Worm (Caenorhabditis elegans) whole organism, L2 larva: ENCODE measurements around the gene W10G6.6.
A peak's percentile ranks its signal among the peaks of the same experiment; 100 is the strongest.

ENCODE experiments used
- C34F6.9 ChIP-seq: fragments of 150-350 bp; optimal IDR thresholded peaks from 2 replicates; lab custom pipeline; 2014; ENCODE audit warnings: missing biosample characterization, missing genetic modification characterization
- F13H6.1 ChIP-seq: sonication (generic microtip); optimal IDR thresholded peaks from 2 replicates; lab custom pipeline; 2016; ENCODE audit warnings: missing genetic modification characterization, missing compliant biosample characterization
- R02D3.7 ChIP-seq: fragments of 150-350 bp; optimal IDR thresholded peaks from 2 replicates; lab custom pipeline; 2014; ENCODE audit warnings: missing biosample characterization, missing genetic modification characterization
- Y55F3AM.14 ChIP-seq: fragments of 200-800 bp; sonication (Bioruptor generic); optimal IDR thresholded peaks from 2 replicates; lab custom pipeline; 2018; ENCODE audit warnings: mild to moderate bottlenecking, missing genetic modification characterization, missing compliant biosample characterization
- ZK546.5 ChIP-seq: sonication (generic microtip); optimal IDR thresholded peaks from 2 replicates; lab custom pipeline; 2017; ENCODE audit warnings: missing biosample characterization, missing genetic modification characterization
- alr-1 ChIP-seq: fragments of 150-350 bp; optimal IDR thresholded peaks from 2 replicates; lab custom pipeline; 2014; ENCODE audit warnings: missing biosample characterization, missing genetic modification characterization
- aly-2 ChIP-seq: fragments of 150-350 bp; optimal IDR thresholded peaks from 2 replicates; lab custom pipeline; 2014; ENCODE audit warnings: missing biosample characterization, missing genetic modification characterization
- ama-1 ChIP-seq: fragments of 150-350 bp; optimal IDR thresholded peaks from 2 replicates; lab custom pipeline; 2018; ENCODE audit warnings: inconsistent platforms
- ceh-16 ChIP-seq: fragments of 150-350 bp; optimal IDR thresholded peaks from 2 replicates; lab custom pipeline; 2014; ENCODE audit warnings: missing biosample characterization, missing genetic modification characterization
- ceh-82 ChIP-seq: fragments of 150-350 bp; optimal IDR thresholded peaks from 2 replicates; lab custom pipeline; 2014; ENCODE audit warnings: missing biosample characterization, missing genetic modification characterization
- crh-2 ChIP-seq: sonication (generic microtip); optimal IDR thresholded peaks from 2 replicates; lab custom pipeline; 2017; ENCODE audit warnings: missing biosample characterization, missing genetic modification characterization
- dmd-4 ChIP-seq: sonication (generic microtip); optimal IDR thresholded peaks from 2 replicates; lab custom pipeline; 2017; ENCODE audit warnings: missing biosample characterization, missing genetic modification characterization
- egl-27 ChIP-seq: sonication (generic microtip); optimal IDR thresholded peaks from 3 replicates; lab custom pipeline; 2017; ENCODE audit warnings: missing biosample characterization, missing genetic modification reagents, missing genetic modification characterization
- elt-3 ChIP-seq: sonication (generic microtip); optimal IDR thresholded peaks from 2 replicates; lab custom pipeline; 2017; ENCODE audit warnings: missing biosample characterization, missing genetic modification characterization
- fos-1 ChIP-seq: fragments of 150-350 bp; optimal IDR thresholded peaks from 2 replicates; lab custom pipeline; 2014; ENCODE audit warnings: missing biosample characterization, missing genetic modification characterization
- gmeb-1 ChIP-seq: fragments of 150-350 bp; optimal IDR thresholded peaks from 2 replicates; lab custom pipeline; 2014; ENCODE audit warnings: missing biosample characterization, missing genetic modification characterization
- lin-11 ChIP-seq: fragments of 150-350 bp; sonication (generic microtip); optimal IDR thresholded peaks from 2 replicates; lab custom pipeline; 2014; ENCODE audit warnings: missing biosample characterization, missing genetic modification characterization, inconsistent platforms, mixed read lengths
- lin-39 ChIP-seq: fragments of 150-350 bp; optimal IDR thresholded peaks from 2 replicates; lab custom pipeline; 2014; ENCODE audit warnings: missing biosample characterization, missing genetic modification reagents, missing genetic modification characterization
- lsy-2 ChIP-seq, 2 experiments: fragments of 150-350 bp in 1 of 2; sonication (generic microtip) in 1 of 2; optimal IDR thresholded peaks; 2 replicates each; lab custom pipeline; 2014 to 2017; ENCODE audit warnings: missing biosample characterization in 2 of 2, missing genetic modification characterization in 2 of 2
- mab-5 ChIP-seq: fragments of 150-350 bp; optimal IDR thresholded peaks from 2 replicates; lab custom pipeline; 2014; ENCODE audit warnings: missing biosample characterization, missing genetic modification characterization
- mdl-1 ChIP-seq, 2 experiments: fragments of 150-350 bp in 1 of 2; sonication (generic microtip) in 1 of 2; optimal IDR thresholded peaks; 2 replicates each; lab custom pipeline; 2017; ENCODE audit warnings: missing biosample characterization in 2 of 2, missing genetic modification characterization in 2 of 2
- nhr-10 ChIP-seq: sonication (generic microtip); optimal IDR thresholded peaks from 2 replicates; lab custom pipeline; 2017; ENCODE audit warnings: missing biosample characterization, missing genetic modification characterization
- nhr-11 ChIP-seq: fragments of 150-350 bp; optimal IDR thresholded peaks from 2 replicates; lab custom pipeline; 2014; ENCODE audit warnings: missing biosample characterization, missing genetic modification characterization
- nhr-12 ChIP-seq: fragments of 150-350 bp; optimal IDR thresholded peaks from 2 replicates; lab custom pipeline; 2014; ENCODE audit warnings: missing biosample characterization, missing genetic modification characterization
- nhr-129 ChIP-seq: fragments of 150-350 bp; optimal IDR thresholded peaks from 2 replicates; lab custom pipeline; 2014; ENCODE audit warnings: missing biosample characterization, missing genetic modification characterization
- nhr-21 ChIP-seq: fragments of 150-350 bp; optimal IDR thresholded peaks from 2 replicates; lab custom pipeline; 2014; ENCODE audit warnings: missing biosample characterization, missing genetic modification characterization
- nhr-23 ChIP-seq: fragments of 150-350 bp; optimal IDR thresholded peaks from 2 replicates; lab custom pipeline; 2014; ENCODE audit warnings: missing biosample characterization, missing genetic modification reagents, missing genetic modification characterization
- nhr-237 ChIP-seq: fragments of 150-350 bp; optimal IDR thresholded peaks from 2 replicates; lab custom pipeline; 2014; ENCODE audit warnings: missing biosample characterization, missing genetic modification characterization
- nhr-25 ChIP-seq: fragments of 150-350 bp; sonication (generic microtip); optimal IDR thresholded peaks from 3 replicates; lab custom pipeline; 2014; ENCODE audit warnings: missing biosample characterization, missing genetic modification characterization
- nhr-6 ChIP-seq: fragments of 150-350 bp; optimal IDR thresholded peaks from 2 replicates; lab custom pipeline; 2014; ENCODE audit warnings: missing biosample characterization, missing genetic modification characterization
- nhr-77 ChIP-seq: fragments of 150-350 bp; optimal IDR thresholded peaks from 2 replicates; lab custom pipeline; 2014; ENCODE audit warnings: missing biosample characterization, missing genetic modification characterization
- peb-1 ChIP-seq: fragments of 150-350 bp; optimal IDR thresholded peaks from 2 replicates; lab custom pipeline; 2014; ENCODE audit warnings: missing biosample characterization, missing genetic modification characterization
- sem-4 ChIP-seq: fragments of 150-350 bp; optimal IDR thresholded peaks from 2 replicates; lab custom pipeline; 2014; ENCODE audit warnings: missing biosample characterization, missing genetic modification reagents, missing genetic modification characterization
- sma-3 ChIP-seq: sonication (generic microtip); optimal IDR thresholded peaks from 2 replicates; lab custom pipeline; 2016; ENCODE audit warnings: missing genetic modification reagents, missing genetic modification characterization, missing compliant biosample characterization
- sma-9 ChIP-seq, 2 experiments: fragments of 150-350 bp in 1 of 2; sonication (generic microtip) in 1 of 2; optimal IDR thresholded peaks; 2 replicates each; lab custom pipeline; 2014 to 2016; ENCODE audit warnings: missing genetic modification characterization in 2 of 2, mild to moderate bottlenecking in 1 of 2, missing biosample characterization in 1 of 2, missing compliant biosample characterization in 1 of 2, missing genetic modification reagents in 1 of 2, moderate library complexity in 1 of 2
- snpc-4 ChIP-seq: fragments of 150-350 bp; optimal IDR thresholded peaks from 2 replicates; lab custom pipeline; 2014; ENCODE audit warnings: missing biosample characterization, missing genetic modification characterization
- unc-39 ChIP-seq: fragments of 150-350 bp; optimal IDR thresholded peaks from 2 replicates; lab custom pipeline; 2014; ENCODE audit warnings: missing biosample characterization, missing genetic modification characterization
- unc-55 ChIP-seq: fragments of 150-350 bp; sonication (generic microtip); optimal IDR thresholded peaks from 3 replicates; lab custom pipeline; 2014; ENCODE audit warnings: missing biosample characterization, missing genetic modification reagents, missing genetic modification characterization
- unc-62 ChIP-seq: fragments of 150-350 bp; optimal IDR thresholded peaks from 2 replicates; lab custom pipeline; 2014; ENCODE audit warnings: missing biosample characterization, missing genetic modification reagents, missing genetic modification characterization
- zag-1 ChIP-seq: fragments of 150-350 bp; optimal IDR thresholded peaks from 2 replicates; lab custom pipeline; 2014; ENCODE audit warnings: missing biosample characterization, missing genetic modification characterization
- ztf-1 ChIP-seq: fragments of 200-800 bp; sonication (Bioruptor generic); conservative IDR thresholded peaks from 2 replicates; pipeline ENCODE4 v1.3.6; 2022; ENCODE audit warnings: missing genetic modification characterization, missing compliant biosample characterization
- ztf-11 ChIP-seq: sonication (generic microtip); optimal IDR thresholded peaks from 2 replicates; lab custom pipeline; 2017; ENCODE audit warnings: missing biosample characterization, missing genetic modification characterization

Gene W10G6.6

ce11 chrX:16209660-16210059, 40.9 kb downstream of the W10G6.6 start (continued):
- TF ChIP-seq zag-1 (tag; lab: Kevin White, UChicago) = peak; percentile 42
- TF ChIP-seq R02D3.7 (tag; lab: Kevin White, UChicago) = no peak
- peak; percentile 88 for TF ChIP-seq crh-2
- TF ChIP-seq nhr-11 (tag; lab: Kevin White, UChicago) = no peak
- no peak for TF ChIP-seq elt-3 (tag; lab: Kevin White, UChicago)
- TF ChIP-seq lin-11 (tag; lab: Kevin White, UChicago) = peak; percentile 84

- TF ChIP-seq nhr-11 (tag; lab: Kevin White, UChicago) (no peak), mab-5 (no peak), aly-2 (tag; lab: Kevin White, UChicago) (no peak), egl-27 (tag; lab: Kevin White, UChicago) (no peak), sma-3 (GFP tag; lab: Kevin White, UChicago) (no peak), Y55F3AM.14 (GFP tag; lab: Kevin White, UChicago) (no peak), R02D3.7 (tag; lab: Kevin White, UChicago) (no peak), unc-62 (GFP tag; lab: Kevin White, UChicago) (no peak), alr-1 (tag; lab: Kevin White, UChicago) (no peak), lsy-2 (tag; optimal IDR thresholded peaks at IDR 0.05; lab: Kevin White, UChicago) (no peak), gmeb-1 (tag; lab: Kevin White, UChicago) (no peak), dmd-4 (tag; lab: Kevin White, UChicago) (no peak)
Measured at ce11 chrX:16209122-16209521, 41.5 kb downstream of the W10G6.6 start.

- TF ChIP-seq elt-3 (tag; lab: Kevin White, UChicago) = no peak
- no peak for TF ChIP-seq ceh-16 (tag; lab: Kevin White, UChicago)
- no peak for TF ChIP-seq lsy-2 (tag; optimal IDR thresholded peaks at IDR 0.05; lab: Kevin White, UChicago)
- no peak for TF ChIP-seq nhr-23 (tag; lab: Kevin White, UChicago)
- TF ChIP-seq unc-39 (tag; lab: Kevin White, UChicago) = no peak
- TF ChIP-seq unc-62 (GFP tag; lab: Kevin White, UChicago) = no peak
- TF ChIP-seq gmeb-1 (tag; lab: Kevin White, UChicago) = no peak
- TF ChIP-seq ztf-11 (tag; lab: Kevin White, UChicago) = no peak
- no peak for TF ChIP-seq nhr-129 (tag; lab: Kevin White, UChicago)
- no peak for TF ChIP-seq mab-5
- TF ChIP-seq sem-4 = no peak
- TF ChIP-seq ztf-1 (GFP tag; lab: Robert Waterston, UW) = no peak
- TF ChIP-seq egl-27 (tag; lab: Kevin White, UChicago) = no peak
Measured at ce11 chrX:16208667-16209066, 41.9 kb downstream of the W10G6.6 start.

ce11 chrX:16208123-16208522, 42.5 kb downstream of the W10G6.6 start:
- TF ChIP-seq alr-1 (tag; lab: Kevin White, UChicago) = no peak
- TF ChIP-seq elt-3 (tag; lab: Kevin White, UChicago) = no peak
- no peak for TF ChIP-seq snpc-4 (tag; lab: Kevin White, UChicago)
- no peak for TF ChIP-seq nhr-6 (tag; lab: Kevin White, UChicago)
- TF ChIP-seq Y55F3AM.14 (GFP tag; lab: Kevin White, UChicago) = no peak
- no peak for TF ChIP-seq zag-1 (tag; lab: Kevin White, UChicago)

- TF ChIP-seq peb-1 (tag; lab: Kevin White, UChicago) (no peak), nhr-129 (tag; lab: Kevin White, UChicago) (peak; percentile 80), zag-1 (tag; lab: Kevin White, UChicago) (peak; percentile 28), F13H6.1 (peak; percentile 73), unc-55 (GFP tag; lab: Kevin White, UChicago) (peak; percentile 95), lin-11 (tag; lab: Kevin White, UChicago) (peak; percentile 34), aly-2 (tag; lab: Kevin White, UChicago) (no peak), ceh-82 (no peak), nhr-12 (tag; lab: Kevin White, UChicago) (no peak), ztf-1 (GFP tag; lab: Robert Waterston, UW) (no peak), elt-3 (tag; lab: Kevin White, UChicago) (no peak), sma-3 (GFP tag; lab: Kevin White, UChicago) (peak; percentile 79), nhr-10 (peak; percentile 66), mdl-1 (tag; optimal IDR thresholded peaks at IDR 0.05; lab: Kevin White, UChicago) (peak in 1 of 2 experiments; percentile 5), ama-1 (lab: Kevin White, UChicago) (no peak), nhr-23 (tag; lab: Kevin White, UChicago) (no peak), alr-1 (tag; lab: Kevin White, UChicago) (no peak), gmeb-1 (tag; lab: Kevin White, UChicago) (peak; percentile 67), Y55F3AM.14 (GFP tag; lab: Kevin White, UChicago) (no peak), nhr-25 (tag; lab: Kevin White, UChicago) (peak; percentile 49), C34F6.9 (peak; percentile 74), ZK546.5 (tag; lab: Kevin White, UChicago) (no peak), lin-39 (tag; lab: Kevin White, UChicago) (peak; percentile 5), sma-9 (GFP tag; optimal IDR thresholded peaks at IDR 0.05; lab: Kevin White, UChicago) (peak; percentile 25), sma-9 (tag; optimal IDR thresholded peaks at IDR 0.05; lab: Kevin White, UChicago) (no peak), nhr-21 (tag; lab: Kevin White, UChicago) (peak; percentile 83), egl-27 (tag; lab: Kevin White, UChicago) (peak; percentile 66), nhr-77 (peak; percentile 72), lsy-2 (tag; optimal IDR thresholded peaks at IDR 0.05; lab: Kevin White, UChicago) (peak; percentile 69 to 75), nhr-6 (tag; lab: Kevin White, UChicago) (peak; percentile 77), nhr-237 (tag; lab: Kevin White, UChicago) (no peak), nhr-11 (tag; lab: Kevin White, UChicago) (no peak), fos-1 (tag; lab: Kevin White, UChicago) (peak; percentile 43)
Measured at ce11 chrX:16205880-16206279, 44.7 kb downstream of the W10G6.6 start.
